Worm (Caenorhabditis elegans) whole organism, young adult: ENCODE data around the gene clec-187.

Experiments
- ZK185.1 ChIP-seq: sonication (generic microtip); optimal IDR thresholded peaks from 2 replicates; lab custom pipeline; 2016; ENCODE audit warnings: mild to moderate bottlenecking, missing genetic modification characterization, missing compliant biosample characterization; ENCODE audit not compliant: poor library complexity, severe bottlenecking
- atf-7 ChIP-seq: sonication (generic microtip); optimal IDR thresholded peaks from 2 replicates; lab custom pipeline; 2017; ENCODE audit warnings: mild to moderate bottlenecking, missing genetic modification characterization, missing compliant biosample characterization
- ceh-58 ChIP-seq: fragments of 200-800 bp; sonication (Bioruptor generic); IDR thresholded peaks from 2 replicates; pipeline ENCODE4 v1.3.6; 2022; ENCODE audit warnings: missing genetic modification characterization, missing compliant biosample characterization
- gei-17 ChIP-seq: fragments of 200-800 bp; sonication (Bioruptor generic); optimal IDR thresholded peaks from 2 replicates; lab custom pipeline; 2018; ENCODE audit warnings: mild to moderate bottlenecking, missing genetic modification characterization, missing compliant biosample characterization
- lin-35 ChIP-seq, 3 experiments: fragments of 150-350 bp in 2 of 3; sonication (generic microtip) in 1 of 3; optimal IDR thresholded peaks; 2 replicates each; lab custom pipeline; 2014 to 2018; ENCODE audit warnings: missing biosample characterization in 3 of 3, missing genetic modification characterization in 3 of 3, missing genetic modification reagents in 3 of 3
- madf-10 ChIP-seq: sonication (generic microtip); optimal IDR thresholded peaks from 2 replicates; lab custom pipeline; 2016; ENCODE audit warnings: mild to moderate bottlenecking, missing genetic modification characterization, missing compliant biosample characterization
- pha-4 ChIP-seq: fragments of 150-350 bp; sonication (generic microtip); optimal IDR thresholded peaks from 2 replicates; lab custom pipeline; 2014; ENCODE audit warnings: missing biosample characterization, missing genetic modification reagents, missing genetic modification characterization
- snpc-4 ChIP-seq, 5 experiments: fragments of 150-350 bp in 1 of 5; sonication (generic microtip) in 4 of 5; optimal IDR thresholded peaks; 2 replicates each; lab custom pipeline; 2014 to 2018; ENCODE audit warnings: missing genetic modification characterization in 5 of 5, missing biosample characterization in 3 of 5, antibody characterized with exemption in 2 of 5, mild to moderate bottlenecking in 2 of 5, missing compliant biosample characterization in 2 of 5, missing genotype in 2 of 5, moderate library complexity in 2 of 5, missing genetic modification reagents in 1 of 5
- tlf-1 ChIP-seq: fragments of 200-800 bp; sonication (Bioruptor generic); optimal IDR thresholded peaks from 2 replicates; lab custom pipeline; 2018; ENCODE audit warnings: mild to moderate bottlenecking, missing genetic modification characterization, missing compliant biosample characterization

DNA sequence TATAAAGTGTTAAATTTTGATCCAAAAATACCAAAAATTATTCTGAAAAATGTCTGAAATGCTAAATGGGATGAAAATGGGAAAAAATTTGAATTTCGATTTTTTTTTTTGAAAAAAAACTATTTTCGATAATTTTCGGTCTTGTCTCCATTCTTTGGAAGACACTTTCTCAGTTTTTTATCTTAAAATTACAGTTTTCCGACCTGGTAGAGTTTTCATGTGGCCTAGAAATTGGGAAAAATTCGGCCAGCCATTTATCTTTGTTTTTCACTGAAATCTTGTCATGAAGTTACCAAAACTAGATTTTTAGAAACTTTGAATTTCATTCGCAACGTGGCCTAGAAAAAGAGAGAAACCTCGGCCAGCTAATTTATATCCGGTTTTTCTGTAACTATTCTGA, 30.4 kb downstream of the clec-187 start:
- no peak for TF ChIP-seq ZK185.1
- no peak for TF ChIP-seq tlf-1 (GFP tag; lab: Kevin White, UChicago)
- no peak for TF ChIP-seq pha-4 (tag; lab: Kevin White, UChicago)
- no peak for TF ChIP-seq atf-7 (tag; lab: Kevin White, UChicago)
- no peak for TF ChIP-seq madf-10 (tag; lab: Kevin White, UChicago)
- no peak for TF ChIP-seq gei-17 (GFP tag; lab: Kevin White, UChicago)
- TF ChIP-seq lin-35 (GFP tag; optimal IDR thresholded peaks at IDR 0.05; lab: Kevin White, UChicago), result no peak
- no peak for TF ChIP-seq ceh-58 (GFP tag; lab: Robert Waterston, UW)
- no peak for TF ChIP-seq snpc-4 (GFP tag; optimal IDR thresholded peaks at IDR 0.05; lab: Kevin White, UChicago)
- TF ChIP-seq snpc-4 (tag; optimal IDR thresholded peaks at IDR 0.05; lab: Kevin White, UChicago), result no peak
